Worm (Caenorhabditis elegans): ENCODE data around the gene nhr-1.

Gene nhr-1

ce11 chrX:17505547-17506181 is 8.2 kb upstream of the nhr-1 start (continued):
- TF ChIP-seq pha-4 (GFP tag; IDR thresholded peaks at IDR 0.05) (peak; percentile 68), pha-4 (tag; optimal IDR thresholded peaks at IDR 0.05) (no peak), daf-16 (GFP tag; optimal IDR thresholded peaks at IDR 0.05) (peak; percentile 19 to 86), daf-16 (tag; optimal IDR thresholded peaks at IDR 0.05) (peak; percentile 73), F49E8.2 (tag; optimal IDR thresholded peaks at IDR 0.05; ENCODE audit: borderline replicate concordance) (no peak), spr-3 (GFP tag; optimal IDR thresholded peaks at IDR 0.05) (no peak), dmd-9 (GFP tag; IDR thresholded peaks at IDR 0.05) (no peak), madf-9 (GFP tag; conservative IDR thresholded peaks at IDR 0.05) (no peak), nhr-76 (tag; optimal IDR thresholded peaks at IDR 0.05) (no peak), lin-38 (GFP tag; IDR thresholded peaks at IDR 0.05) (no peak), hlh-11 (tag; optimal IDR thresholded peaks at IDR 0.05) (peak; percentile 97), rbr-2 (tag; optimal IDR thresholded peaks at IDR 0.05) (peak; percentile 84), mxl-3 (GFP tag; optimal IDR thresholded peaks at IDR 0.05) (peak; percentile 96), nhr-10 (tag; optimal IDR thresholded peaks at IDR 0.05) (peak; percentile 4), cey-2 (tag; optimal IDR thresholded peaks at IDR 0.05; ENCODE audit: borderline replicate concordance, insufficient read depth) (no peak), lin-1 (GFP tag; IDR thresholded peaks at IDR 0.05) (peak; percentile 76), fos-1 (tag; optimal IDR thresholded peaks at IDR 0.05) (peak; percentile 53), gei-8 (GFP tag; optimal IDR thresholded peaks at IDR 0.05) (peak; percentile 84), nhr-11 (tag; optimal IDR thresholded peaks at IDR 0.05) (peak; percentile 93), zfp-2 (tag; optimal IDR thresholded peaks at IDR 0.05) (no peak), duxl-1 (tag; optimal IDR thresholded peaks at IDR 0.05; ENCODE audit: poor library complexity) (no peak), hif-1 (tag; optimal IDR thresholded peaks at IDR 0.05) (peak in 1 of 2 experiments; percentile 67), nhr-48 (tag; optimal IDR thresholded peaks at IDR 0.05) (peak; percentile 89)

ce11 chrX:17508137-17508536 is 5.7 kb upstream of the nhr-1 start:
- TF ChIP-seq daf-8 (GFP tag; IDR thresholded peaks at IDR 0.05) (no peak), D1046.2 (GFP tag; IDR thresholded peaks at IDR 0.05) (no peak), spr-1 (tag; optimal IDR thresholded peaks at IDR 0.05) (no peak), nhr-48 (tag; optimal IDR thresholded peaks at IDR 0.05) (no peak), aly-2 (tag; optimal IDR thresholded peaks at IDR 0.05) (no peak), F49E8.2 (tag; optimal IDR thresholded peaks at IDR 0.05; ENCODE audit: borderline replicate concordance) (no peak), saeg-2 (GFP tag; IDR thresholded peaks at IDR 0.05) (no peak), madf-5 (GFP tag; IDR thresholded peaks at IDR 0.05) (no peak), zip-2 (tag; optimal IDR thresholded peaks at IDR 0.05) (no peak), attf-4 (tag; optimal IDR thresholded peaks at IDR 0.05) (no peak), nhr-11 (tag; optimal IDR thresholded peaks at IDR 0.05) (no peak), nhr-25 (tag; optimal IDR thresholded peaks at IDR 0.05; ENCODE audit: borderline replicate concordance, insufficient read depth) (no peak)

DNA sequence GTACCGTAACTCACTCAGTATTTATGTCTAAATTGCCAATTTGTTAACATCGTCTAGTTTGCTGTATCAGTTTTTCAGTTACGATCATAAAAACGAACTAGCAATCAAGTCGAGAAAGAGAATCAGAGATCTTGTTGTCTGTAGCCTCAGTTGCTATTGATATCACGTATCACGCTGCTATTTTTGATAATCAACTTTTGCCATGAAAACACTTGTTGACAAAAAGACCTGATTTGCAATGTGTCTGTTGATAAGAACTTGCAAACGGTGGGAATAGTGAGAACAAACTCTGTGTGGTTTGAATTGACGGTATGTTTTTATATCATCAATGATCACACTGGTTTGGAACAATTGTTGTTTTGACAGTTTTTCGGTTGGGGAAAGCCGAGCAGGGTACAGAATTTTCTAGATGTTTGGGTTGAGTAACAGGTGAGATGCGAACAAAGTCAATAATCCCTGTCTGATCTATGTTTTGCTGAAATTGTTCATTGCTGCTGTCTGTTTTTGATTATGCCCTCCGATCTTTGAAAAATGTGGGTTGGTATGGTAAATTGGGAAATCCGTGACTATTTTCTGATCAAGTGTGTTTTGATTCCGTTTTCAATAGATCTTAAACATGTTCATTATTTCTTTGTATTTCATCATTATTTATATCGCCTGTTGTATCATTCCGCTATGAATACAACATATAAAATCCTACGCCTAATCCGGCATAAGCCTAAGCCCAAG is 4.7 kb upstream of the nhr-1 start:
- no peak for TF ChIP-seq lin-1 (GFP tag; IDR thresholded peaks at IDR 0.05)
- TF ChIP-seq nhr-6 (tag; optimal IDR thresholded peaks at IDR 0.05): no peak
- no peak for TF ChIP-seq Y48G9A.11 (GFP tag; IDR thresholded peaks at IDR 0.05)
- TF ChIP-seq ces-1 (GFP tag; optimal IDR thresholded peaks at IDR 0.05): no peak
- TF ChIP-seq ceh-28 (tag; optimal IDR thresholded peaks at IDR 0.05): no peak
- TF ChIP-seq dmd-8 (GFP tag; IDR thresholded peaks at IDR 0.05): no peak
- TF ChIP-seq R02D3.7 (tag; optimal IDR thresholded peaks at IDR 0.05): no peak
- TF ChIP-seq fkh-10 (GFP tag; optimal IDR thresholded peaks at IDR 0.05): no peak
- no peak for TF ChIP-seq F10B5.3 (tag; optimal IDR thresholded peaks at IDR 0.05)
- TF ChIP-seq fos-1 (tag; optimal IDR thresholded peaks at IDR 0.05): no peak
- TF ChIP-seq dmd-6 (GFP tag; IDR thresholded peaks at IDR 0.05): peak; percentile 72
- no peak for TF ChIP-seq mxl-2 (GFP tag; conservative IDR thresholded peaks at IDR 0.05)
- TF ChIP-seq dve-1 (tag; optimal IDR thresholded peaks at IDR 0.05; ENCODE audit: insufficient read depth): peak; percentile 80
- TF ChIP-seq nhr-41 (GFP tag; IDR thresholded peaks at IDR 0.05): no peak
- TF ChIP-seq jun-1 (tag; optimal IDR thresholded peaks at IDR 0.05): no peak
- TF ChIP-seq vab-7 (GFP tag; IDR thresholded peaks at IDR 0.05): no peak
- TF ChIP-seq nhr-28 (tag; optimal IDR thresholded peaks at IDR 0.05): peak; percentile 78
- no peak for TF ChIP-seq daf-19 (GFP tag; conservative IDR thresholded peaks at IDR 0.05)
